Worm (Caenorhabditis elegans) whole organism, young adult: ENCODE data around the gene pbs-6.

Experiments used
- pbrm-1 ChIP-seq: fragments of 200-800 bp; sonication (Bioruptor generic); IDR thresholded peaks from 2 replicates; pipeline ENCODE4 v1.3.6; 2022; ENCODE audit warnings: missing genetic modification reagents, missing genetic modification characterization, missing compliant biosample characterization
- pha-4 ChIP-seq: fragments of 150-350 bp; sonication (generic microtip); optimal IDR thresholded peaks from 2 replicates; lab custom pipeline; 2014; ENCODE audit warnings: missing biosample characterization, missing genetic modification reagents, missing genetic modification characterization
- snpc-4 ChIP-seq, 5 experiments: fragments of 150-350 bp in 1 of 5; sonication (generic microtip) in 4 of 5; optimal IDR thresholded peaks; 2 replicates each; lab custom pipeline; 2014 to 2018; ENCODE audit warnings: missing genetic modification characterization in 5 of 5, missing biosample characterization in 3 of 5, antibody characterized with exemption in 2 of 5, mild to moderate bottlenecking in 2 of 5, missing compliant biosample characterization in 2 of 5, missing genotype in 2 of 5, moderate library complexity in 2 of 5, missing genetic modification reagents in 1 of 5

ce11 chrIII:8217919-8218318 is 26.0 kb downstream of the pbs-6 start, which contains the start of gene C30A5.16:
- no peak for TF ChIP-seq snpc-4 (GFP tag; optimal IDR thresholded peaks at IDR 0.05; lab: Kevin White, UChicago)
- no peak for TF ChIP-seq snpc-4 (tag; optimal IDR thresholded peaks at IDR 0.05; lab: Kevin White, UChicago)
- no peak for TF ChIP-seq pbrm-1 (GFP tag; lab: Robert Waterston, UW)
- no peak for TF ChIP-seq pha-4 (tag; lab: Kevin White, UChicago)
